Fruit fly (Drosophila melanogaster) whole organism, prepupa: ENCODE measurements around the gene emc.

Source experiments
- Blimp-1 ChIP-seq: fragments of 200-800 bp; sonication (Bioruptor generic); optimal IDR thresholded peaks from 3 replicates; lab custom pipeline; 2017; ENCODE audit warnings: missing biosample characterization, missing genetic modification characterization, mild to moderate bottlenecking, moderate library complexity, missing genetic modification reagents
- CG10631 ChIP-seq: fragments of 200-800 bp; sonication (Bioruptor generic); optimal IDR thresholded peaks from 2 replicates; lab custom pipeline; 2016; ENCODE audit warnings: missing biosample characterization, missing genetic modification characterization
- CG11294 ChIP-seq: fragments of 200-800 bp; sonication (Bioruptor generic); IDR thresholded peaks from 2 replicates; pipeline ENCODE4 v1.3.6; 2022; ENCODE audit warnings: missing biosample characterization, missing genetic modification characterization
- CG11762 ChIP-seq: fragments of 200-800 bp; sonication (Bioruptor generic); optimal IDR thresholded peaks from 3 replicates; lab custom pipeline; 2016; ENCODE audit warnings: missing biosample characterization, missing genetic modification characterization; ENCODE audit not compliant: insufficient read depth
- CG11902 ChIP-seq: fragments of 200-800 bp; sonication (Bioruptor generic); optimal IDR thresholded peaks from 3 replicates; lab custom pipeline; 2016; ENCODE audit warnings: missing biosample characterization, missing genetic modification characterization
- CG15336 ChIP-seq: fragments of 200-800 bp; sonication (Bioruptor generic); IDR thresholded peaks from 2 replicates; pipeline ENCODE4 v1.3.6; 2022; ENCODE audit warnings: missing biosample characterization, missing genetic modification characterization
- CG1621 ChIP-seq: fragments of 200-800 bp; sonication (Bioruptor generic); optimal IDR thresholded peaks from 3 replicates; lab custom pipeline; 2018; ENCODE audit warnings: missing biosample characterization, mild to moderate bottlenecking, missing genetic modification characterization
- CG16779 ChIP-seq: fragments of 200-800 bp; sonication (Bioruptor generic); optimal IDR thresholded peaks from 3 replicates; lab custom pipeline; 2017; ENCODE audit warnings: missing biosample characterization, mild to moderate bottlenecking, missing genetic modification characterization
- CG34406 ChIP-seq: fragments of 200-800 bp; sonication (Bioruptor generic); optimal IDR thresholded peaks from 3 replicates; lab custom pipeline; 2016; ENCODE audit warnings: missing biosample characterization, missing genetic modification characterization
- CG3919 ChIP-seq: fragments of 200-800 bp; sonication (Bioruptor generic); optimal IDR thresholded peaks from 3 replicates; lab custom pipeline; 2016; ENCODE audit warnings: missing biosample characterization, missing genetic modification characterization
- CG4318 ChIP-seq: fragments of 200-800 bp; sonication (Bioruptor generic); optimal IDR thresholded peaks from 3 replicates; lab custom pipeline; 2017; ENCODE audit warnings: missing biosample characterization, mild to moderate bottlenecking, missing genetic modification characterization
- CG6163 ChIP-seq: fragments of 200-800 bp; sonication (Bioruptor generic); IDR thresholded peaks from 3 replicates; pipeline ENCODE4 v1.3.6; 2022; ENCODE audit warnings: missing biosample characterization, missing genetic modification characterization
- CG6276 ChIP-seq: fragments of 200-800 bp; sonication (Bioruptor generic); optimal IDR thresholded peaks from 2 replicates; lab custom pipeline; 2017; ENCODE audit warnings: missing biosample characterization, mild to moderate bottlenecking, missing genetic modification characterization
- CG6792 ChIP-seq: fragments of 200-800 bp; sonication (Bioruptor generic); optimal IDR thresholded peaks from 3 replicates; lab custom pipeline; 2016; ENCODE audit warnings: missing biosample characterization, missing genetic modification characterization
- CG6808 ChIP-seq: fragments of 200-800 bp; sonication (Bioruptor generic); optimal IDR thresholded peaks from 3 replicates; lab custom pipeline; 2017; ENCODE audit warnings: missing biosample characterization, missing genetic modification characterization, mild to moderate bottlenecking, moderate library complexity, missing genetic modification reagents
- CG6854 ChIP-seq: fragments of 200-800 bp; sonication (Bioruptor generic); optimal IDR thresholded peaks from 2 replicates; lab custom pipeline; 2017; ENCODE audit warnings: missing biosample characterization, mild to moderate bottlenecking, missing genetic modification characterization
- CG8119 ChIP-seq: fragments of 200-800 bp; sonication (Bioruptor generic); IDR thresholded peaks from 3 replicates; pipeline ENCODE4 v1.3.6; 2022; ENCODE audit warnings: missing biosample characterization, missing genetic modification characterization
- CG8319 ChIP-seq: fragments of 200-800 bp; sonication (Bioruptor generic); optimal IDR thresholded peaks from 3 replicates; lab custom pipeline; 2016; ENCODE audit warnings: missing biosample characterization, missing genetic modification characterization
- CG9139 ChIP-seq: fragments of 200-800 bp; sonication (Bioruptor generic); optimal IDR thresholded peaks from 3 replicates; lab custom pipeline; 2017; ENCODE audit warnings: missing biosample characterization, mild to moderate bottlenecking, missing genetic modification characterization
- Eip75B ChIP-seq: fragments of 200-800 bp; sonication (Bioruptor generic); optimal IDR thresholded peaks from 3 replicates; lab custom pipeline; 2016; ENCODE audit warnings: missing biosample characterization, missing genetic modification characterization
- Eip93F ChIP-seq: fragments of 200-800 bp; sonication (Bioruptor generic); optimal IDR thresholded peaks from 2 replicates; lab custom pipeline; 2016; ENCODE audit warnings: missing biosample characterization, mild to moderate bottlenecking, missing genetic modification characterization
- Ets21C ChIP-seq: fragments of 200-800 bp; sonication (Bioruptor generic); optimal IDR thresholded peaks from 3 replicates; lab custom pipeline; 2016; ENCODE audit warnings: missing biosample characterization, missing genetic modification characterization
- Ets96B ChIP-seq: fragments of 200-800 bp; optimal IDR thresholded peaks from 2 replicates; lab custom pipeline; 2019; ENCODE audit warnings: missing biosample characterization, mild to moderate bottlenecking, missing genetic modification characterization, moderate library complexity
- Gug ChIP-seq: fragments of 200-800 bp; sonication (Bioruptor generic); IDR thresholded peaks from 2 replicates; pipeline ENCODE4 v1.3.6; 2022; ENCODE audit warnings: missing biosample characterization, missing genetic modification characterization
- Hr38 ChIP-seq: sonication (Bioruptor generic); optimal IDR thresholded peaks from 2 replicates; lab custom pipeline; 2016; ENCODE audit warnings: missing biosample characterization, missing genetic modification characterization
- Hr39 ChIP-seq: fragments of 200-800 bp; sonication (Bioruptor generic); optimal IDR thresholded peaks from 2 replicates; lab custom pipeline; 2016; ENCODE audit warnings: missing biosample characterization, missing genetic modification characterization
- Hr4 ChIP-seq: fragments of 200-800 bp; sonication (Bioruptor generic); optimal IDR thresholded peaks from 3 replicates; lab custom pipeline; 2016; ENCODE audit warnings: missing biosample characterization, missing genetic modification characterization
- Lpt ChIP-seq: fragments of 200-800 bp; sonication (Bioruptor generic); optimal IDR thresholded peaks from 3 replicates; lab custom pipeline; 2016; ENCODE audit warnings: missing biosample characterization, missing genetic modification characterization
- Met ChIP-seq: fragments of 200-800 bp; sonication (Bioruptor generic); optimal IDR thresholded peaks from 3 replicates; lab custom pipeline; 2016; ENCODE audit warnings: missing biosample characterization, missing genetic modification characterization
- Sox102F ChIP-seq: fragments of 200-800 bp; sonication (Bioruptor generic); optimal IDR thresholded peaks from 2 replicates; lab custom pipeline; 2016; ENCODE audit warnings: missing biosample characterization, mild to moderate bottlenecking, missing genetic modification characterization
- Sox14 ChIP-seq: fragments of 200-800 bp; sonication (Bioruptor generic); optimal IDR thresholded peaks from 3 replicates; lab custom pipeline; 2016; ENCODE audit warnings: missing biosample characterization, missing genetic modification characterization
- Sox15 ChIP-seq: fragments of 200-800 bp; sonication (Bioruptor generic); optimal IDR thresholded peaks from 3 replicates; lab custom pipeline; 2016; ENCODE audit warnings: missing biosample characterization, missing genetic modification characterization
- acj6 ChIP-seq: fragments of 200-800 bp; sonication (Bioruptor generic); optimal IDR thresholded peaks from 3 replicates; lab custom pipeline; 2016; ENCODE audit warnings: missing biosample characterization, missing genetic modification characterization
- cyc ChIP-seq: fragments of 200-800 bp; sonication (Bioruptor generic); optimal IDR thresholded peaks from 3 replicates; lab custom pipeline; 2016; ENCODE audit warnings: missing biosample characterization, missing genetic modification characterization
- dac ChIP-seq: fragments of 200-800 bp; sonication (Bioruptor generic); optimal IDR thresholded peaks from 2 replicates; lab custom pipeline; 2017; ENCODE audit warnings: missing biosample characterization, mild to moderate bottlenecking, missing genetic modification characterization
- dsx ChIP-seq: fragments of 200-800 bp; optimal IDR thresholded peaks from 3 replicates; lab custom pipeline; 2019; ENCODE audit warnings: missing biosample characterization, mild to moderate bottlenecking, missing genetic modification characterization, moderate library complexity; ENCODE audit not compliant: poor library complexity, severe bottlenecking
- eg ChIP-seq: fragments of 200-800 bp; sonication (Bioruptor generic); IDR thresholded peaks from 3 replicates; pipeline ENCODE4 v1.3.6; 2022; ENCODE audit warnings: missing biosample characterization, missing genetic modification characterization
- esn ChIP-seq: fragments of 200-800 bp; sonication (Bioruptor generic); optimal IDR thresholded peaks from 2 replicates; lab custom pipeline; 2016; ENCODE audit warnings: missing biosample characterization, mild to moderate bottlenecking, missing genetic modification characterization, moderate library complexity
- fd59A ChIP-seq: fragments of 200-800 bp; sonication (Bioruptor generic); optimal IDR thresholded peaks from 2 replicates; lab custom pipeline; 2017; ENCODE audit warnings: missing biosample characterization, mild to moderate bottlenecking, missing genetic modification characterization, missing genetic modification reagents
- lz ChIP-seq: fragments of 200-800 bp; sonication (Bioruptor generic); optimal IDR thresholded peaks from 3 replicates; lab custom pipeline; 2016; ENCODE audit warnings: missing biosample characterization, missing genetic modification characterization
- net ChIP-seq: fragments of 200-800 bp; sonication (Bioruptor generic); optimal IDR thresholded peaks from 3 replicates; lab custom pipeline; 2016; ENCODE audit warnings: missing biosample characterization, missing genetic modification characterization
- salr ChIP-seq, 2 experiments: fragments of 200-800 bp; sonication (Bioruptor generic); optimal IDR thresholded peaks; 3 replicates each; lab custom pipeline; 2016 to 2018; ENCODE audit warnings: missing biosample characterization in 2 of 2, missing genetic modification characterization in 2 of 2, mild to moderate bottlenecking in 1 of 2
- spab ChIP-seq: fragments of 200-800 bp; sonication (Bioruptor generic); optimal IDR thresholded peaks from 2 replicates; lab custom pipeline; 2017; ENCODE audit warnings: missing biosample characterization, mild to moderate bottlenecking, missing genetic modification characterization, missing genetic modification reagents
- ss ChIP-seq, 2 experiments: fragments of 200-800 bp; sonication (Bioruptor generic); optimal IDR thresholded peaks; 2 replicates in 1 of 2; 3 replicates in 1 of 2; lab custom pipeline; 2017 to 2018; ENCODE audit warnings: mild to moderate bottlenecking in 2 of 2, missing biosample characterization in 2 of 2, missing genetic modification characterization in 2 of 2, moderate library complexity in 1 of 2
- svp ChIP-seq: fragments of 200-800 bp; sonication (Bioruptor generic); peaks from one replicate; lab custom pipeline; 2016; ENCODE audit warnings: missing biosample characterization, missing genetic modification characterization
- topi ChIP-seq: fragments of 200-800 bp; sonication (Bioruptor generic); optimal IDR thresholded peaks from 3 replicates; lab custom pipeline; 2016; ENCODE audit warnings: missing biosample characterization, missing genetic modification characterization
- vri ChIP-seq: fragments of 200-800 bp; sonication (Bioruptor generic); optimal IDR thresholded peaks from 3 replicates; lab custom pipeline; 2016; ENCODE audit warnings: missing biosample characterization, mild to moderate bottlenecking, missing genetic modification characterization

The emc gene

dm6 chr3L:777299-777699, 28.1 kb downstream of the emc start (continued):
- TF ChIP-seq Gug (GFP tag; lab: Robert Waterston, UW) (peak; percentile 62), CG11762 (GFP tag; lab: Kevin White, UChicago) (peak; percentile 71), Ets96B (tag; lab: Kevin White, UChicago) (peak; percentile 60), Blimp-1 (GFP tag; lab: Kevin White, UChicago) (peak; percentile 7), Sox15 (GFP tag; lab: Kevin White, UChicago) (peak; percentile 70), CG6163 (peak; percentile 79), CG6808 (GFP tag; lab: Kevin White, UChicago) (peak; percentile 32), cyc (peak; percentile 84), CG8319 (peak; percentile 76), CG1621 (tag; lab: Kevin White, UChicago) (peak; percentile 56), CG3919 (GFP tag; lab: Kevin White, UChicago) (peak; percentile 84), Ets21C (GFP tag; lab: Kevin White, UChicago) (peak; percentile 66), Eip93F (GFP tag; lab: Kevin White, UChicago) (no peak), CG6276 (GFP tag; lab: Kevin White, UChicago) (peak; percentile 22), Hr4 (GFP tag; lab: Kevin White, UChicago) (peak; percentile 56), CG4318 (GFP tag; lab: Kevin White, UChicago) (no peak), CG11294 (GFP tag; lab: Robert Waterston, UW) (peak; percentile 34; the same call in 1 of the 2 replicates), CG9139 (GFP tag; lab: Kevin White, UChicago) (peak; percentile 1), esn (peak; percentile 79), CG10631 (GFP tag; lab: Kevin White, UChicago) (peak; percentile 76), acj6 (GFP tag; lab: Kevin White, UChicago) (peak; percentile 81), salr (GFP tag; optimal IDR thresholded peaks at IDR 0.05; lab: Kevin White, UChicago) (peak; percentile 0 to 48), eg (peak; percentile 67)

DNA sequence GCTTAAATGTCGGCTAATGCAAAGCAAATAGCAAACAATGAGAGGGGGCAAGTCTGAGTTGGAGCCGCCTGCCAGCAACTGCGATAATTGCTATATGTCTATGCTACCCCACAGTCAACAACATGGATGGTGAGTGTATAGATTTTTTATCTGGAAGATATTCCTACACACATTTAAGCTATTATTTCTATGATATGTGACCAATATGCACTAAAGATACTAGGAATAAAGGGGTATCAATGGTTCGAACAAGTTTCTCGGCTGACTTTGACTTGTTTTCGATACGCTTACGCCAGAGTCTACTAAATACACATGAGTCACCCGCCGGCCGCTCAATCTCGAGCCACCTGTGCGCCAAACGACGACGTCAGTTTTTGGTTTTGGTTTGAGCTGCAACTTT, 29.8 kb downstream of the emc start:
- TF ChIP-seq CG3919 (GFP tag; lab: Kevin White, UChicago), result peak; percentile 43
- TF ChIP-seq dac, result peak; percentile 42
- TF ChIP-seq CG6854 (GFP tag; lab: Kevin White, UChicago), result no peak
- TF ChIP-seq Sox14, result peak; percentile 9
- no peak for TF ChIP-seq topi (GFP tag; lab: Kevin White, UChicago)
- TF ChIP-seq Blimp-1 (GFP tag; lab: Kevin White, UChicago), result no peak
- TF ChIP-seq fd59A (GFP tag; lab: Kevin White, UChicago), result no peak
- peak; percentile 75 for TF ChIP-seq CG8119 (GFP tag; lab: Robert Waterston, UW)
- TF ChIP-seq CG11902, result no peak
- no peak for TF ChIP-seq salr (GFP tag; optimal IDR thresholded peaks at IDR 0.05; lab: Kevin White, UChicago)
- no peak for TF ChIP-seq CG6792 (GFP tag; lab: Kevin White, UChicago)
- no peak for TF ChIP-seq CG16779 (tag; lab: Kevin White, UChicago)
- TF ChIP-seq CG34406 (GFP tag; lab: Kevin White, UChicago), result no peak
- peak; percentile 84 for TF ChIP-seq CG15336
- no peak for TF ChIP-seq acj6 (GFP tag; lab: Kevin White, UChicago)
- no peak for TF ChIP-seq Eip75B (GFP tag; lab: Kevin White, UChicago)
- no peak for TF ChIP-seq Eip93F (GFP tag; lab: Kevin White, UChicago)
- TF ChIP-seq CG11294 (GFP tag; lab: Robert Waterston, UW), result no peak; the same call in 1 of the 2 replicates
- TF ChIP-seq CG11762 (GFP tag; lab: Kevin White, UChicago), result peak; percentile 28
- no peak for TF ChIP-seq cyc
- TF ChIP-seq Hr39 (GFP tag; lab: Kevin White, UChicago), result peak; percentile 15
- no peak for TF ChIP-seq lz
- TF ChIP-seq spab (GFP tag; lab: Kevin White, UChicago), result no peak
- peak; percentile 75 for TF ChIP-seq Hr4 (GFP tag; lab: Kevin White, UChicago)
- TF ChIP-seq Ets21C (GFP tag; lab: Kevin White, UChicago), result no peak
- peak; percentile 41 for TF ChIP-seq net (GFP tag; lab: Kevin White, UChicago)
- peak; percentile 15 for TF ChIP-seq CG10631 (GFP tag; lab: Kevin White, UChicago)
- TF ChIP-seq dsx (GFP tag; lab: Kevin White, UChicago), result no peak
- TF ChIP-seq esn, result no peak
- no peak for TF ChIP-seq Hr38 (GFP tag; lab: Kevin White, UChicago)
- TF ChIP-seq CG8319, result no peak
- TF ChIP-seq CG9139 (GFP tag; lab: Kevin White, UChicago), result no peak
- no peak for TF ChIP-seq ss (GFP tag; optimal IDR thresholded peaks at IDR 0.05; lab: Kevin White, UChicago)
- no peak for TF ChIP-seq Sox15 (GFP tag; lab: Kevin White, UChicago)
- peak; percentile 70 for TF ChIP-seq eg
- peak; percentile 56 for TF ChIP-seq Lpt (GFP tag; lab: Kevin White, UChicago)
- TF ChIP-seq svp (GFP tag; lab: Kevin White, UChicago), result no peak
- TF ChIP-seq vri (GFP tag; lab: Kevin White, UChicago), result no peak
- TF ChIP-seq Sox102F, result no peak
- TF ChIP-seq Met (GFP tag; lab: Kevin White, UChicago), result no peak
- TF ChIP-seq Gug (GFP tag; lab: Robert Waterston, UW), result no peak
